Worm (Caenorhabditis elegans) whole organism, late embryonic: ENCODE measurements around the gene F16H6.3.

ENCODE experiments used
- C08G9.2 ChIP-seq: sonication (generic microtip); optimal IDR thresholded peaks from 2 replicates; lab custom pipeline; 2016; ENCODE audit warnings: mild to moderate bottlenecking, missing genetic modification characterization, moderate library complexity, missing compliant biosample characterization
- K02D7.2 ChIP-seq: sonication (generic microtip); optimal IDR thresholded peaks from 2 replicates; lab custom pipeline; 2017; ENCODE audit warnings: mild to moderate bottlenecking, missing genetic modification characterization, missing compliant biosample characterization
- T23F11.4 ChIP-seq: fragments of 200-800 bp; sonication (Bioruptor generic); optimal IDR thresholded peaks from 2 replicates; lab custom pipeline; 2018; ENCODE audit warnings: mild to moderate bottlenecking, missing genetic modification characterization, missing compliant biosample characterization
- Y22D7AL.16 ChIP-seq: sonication (generic microtip); optimal IDR thresholded peaks from 2 replicates; lab custom pipeline; 2016; ENCODE audit warnings: missing genetic modification characterization, missing compliant biosample characterization
- ahr-1 ChIP-seq: sonication (generic microtip); optimal IDR thresholded peaks from 2 replicates; lab custom pipeline; 2016; ENCODE audit warnings: missing genetic modification characterization, missing compliant biosample characterization
- ama-1 ChIP-seq: fragments of 150-350 bp; optimal IDR thresholded peaks from 2 replicates; lab custom pipeline; 2014
- ceh-18 ChIP-seq: sonication (generic microtip); optimal IDR thresholded peaks from 2 replicates; lab custom pipeline; 2016; ENCODE audit warnings: missing genetic modification characterization, missing compliant biosample characterization
- ceh-22 ChIP-seq: sonication (generic microtip); optimal IDR thresholded peaks from 2 replicates; lab custom pipeline; 2017; ENCODE audit warnings: missing biosample characterization, missing genetic modification characterization
- ceh-24 ChIP-seq: sonication (generic microtip); optimal IDR thresholded peaks from 2 replicates; lab custom pipeline; 2016; ENCODE audit warnings: mild to moderate bottlenecking, missing genetic modification characterization, missing compliant biosample characterization
- ceh-30 ChIP-seq: fragments of 150-350 bp; optimal IDR thresholded peaks from 2 replicates; lab custom pipeline; 2014; ENCODE audit warnings: missing biosample characterization, missing genetic modification characterization
- ceh-31 ChIP-seq: sonication (generic microtip); optimal IDR thresholded peaks from 2 replicates; lab custom pipeline; 2016; ENCODE audit warnings: missing genetic modification characterization, missing compliant biosample characterization
- ceh-34 ChIP-seq: sonication (generic microtip); optimal IDR thresholded peaks from 2 replicates; lab custom pipeline; 2016; ENCODE audit warnings: mild to moderate bottlenecking, missing genetic modification characterization, missing compliant biosample characterization
- ceh-45 ChIP-seq: fragments of 200-800 bp; sonication (Bioruptor generic); IDR thresholded peaks from 2 replicates; pipeline ENCODE4 v1.3.6; 2022; ENCODE audit warnings: missing genetic modification reagents, missing genetic modification characterization, missing compliant biosample characterization
- ceh-48 ChIP-seq: sonication (generic microtip); optimal IDR thresholded peaks from 2 replicates; lab custom pipeline; 2016; ENCODE audit warnings: missing genetic modification characterization, inconsistent platforms, missing compliant biosample characterization
- ceh-6 ChIP-seq: fragments of 200-800 bp; sonication (Bioruptor generic); optimal IDR thresholded peaks from 2 replicates; lab custom pipeline; 2018; ENCODE audit warnings: mild to moderate bottlenecking, missing genetic modification characterization, missing compliant biosample characterization
- dmd-4 ChIP-seq: sonication (generic microtip); optimal IDR thresholded peaks from 2 replicates; lab custom pipeline; 2016; ENCODE audit warnings: borderline replicate concordance, missing genetic modification characterization, missing compliant biosample characterization
- elt-2 ChIP-seq: sonication (generic microtip); optimal IDR thresholded peaks from 2 replicates; lab custom pipeline; 2016; ENCODE audit warnings: missing genetic modification reagents, missing genetic modification characterization, missing compliant biosample characterization
- eyg-1 ChIP-seq: sonication (generic microtip); optimal IDR thresholded peaks from 2 replicates; lab custom pipeline; 2016; ENCODE audit warnings: missing genotype, missing genetic modification characterization, missing compliant biosample characterization
- fkh-10 ChIP-seq: fragments of 150-350 bp; optimal IDR thresholded peaks from 2 replicates; lab custom pipeline; 2014; ENCODE audit warnings: missing biosample characterization, missing genetic modification reagents, missing genetic modification characterization
- fkh-6 ChIP-seq: sonication (generic microtip); optimal IDR thresholded peaks from 2 replicates; lab custom pipeline; 2016; ENCODE audit warnings: missing genetic modification characterization, missing compliant biosample characterization
- nfya-1 ChIP-seq: sonication (generic microtip); optimal IDR thresholded peaks from 2 replicates; lab custom pipeline; 2017; ENCODE audit warnings: missing genetic modification characterization, mild to moderate bottlenecking, missing compliant biosample characterization, antibody characterized with exemption, moderate library complexity
- nhr-232 ChIP-seq: sonication (generic microtip); optimal IDR thresholded peaks from 2 replicates; lab custom pipeline; 2016; ENCODE audit warnings: missing genetic modification characterization, missing compliant biosample characterization
- npax-4 ChIP-seq: sonication (generic microtip); optimal IDR thresholded peaks from 2 replicates; lab custom pipeline; 2016; ENCODE audit warnings: missing genetic modification characterization, missing compliant biosample characterization
- pag-3 ChIP-seq: sonication (generic microtip); optimal IDR thresholded peaks from 2 replicates; lab custom pipeline; 2016; ENCODE audit warnings: missing compliant biosample characterization, missing genetic modification characterization, borderline replicate concordance
- pat-9 ChIP-seq: fragments of 200-800 bp; sonication (Bioruptor generic); optimal IDR thresholded peaks from 2 replicates; lab custom pipeline; 2018; ENCODE audit warnings: mild to moderate bottlenecking, missing genetic modification characterization, moderate library complexity, missing compliant biosample characterization
- pax-1 ChIP-seq: fragments of 150-350 bp; optimal IDR thresholded peaks from 2 replicates; lab custom pipeline; 2014; ENCODE audit warnings: missing biosample characterization, missing genetic modification characterization
- pha-2 ChIP-seq: sonication (generic microtip); optimal IDR thresholded peaks from 2 replicates; lab custom pipeline; 2017; ENCODE audit warnings: mild to moderate bottlenecking, missing genetic modification characterization, missing compliant biosample characterization
- ref-2 ChIP-seq: sonication (generic microtip); optimal IDR thresholded peaks from 2 replicates; lab custom pipeline; 2016; ENCODE audit warnings: missing genetic modification characterization, missing compliant biosample characterization
- sox-4 ChIP-seq: sonication (generic microtip); optimal IDR thresholded peaks from 2 replicates; lab custom pipeline; 2017; ENCODE audit warnings: mild to moderate bottlenecking, missing genetic modification characterization, inconsistent platforms, missing compliant biosample characterization
- tbx-7 ChIP-seq: sonication (generic microtip); optimal IDR thresholded peaks from 2 replicates; lab custom pipeline; 2016; ENCODE audit warnings: missing genotype, missing genetic modification characterization, missing compliant biosample characterization
- unc-3 ChIP-seq, 2 experiments: fragments of 200-800 bp in 1 of 2; sonication (Bioruptor generic) in 1 of 2; sonication (generic microtip) in 1 of 2; conservative IDR thresholded peaks in 1 of 2; optimal IDR thresholded peaks in 1 of 2; 2 replicates each; pipeline versions ENCODE4 v1.3.6 to Lab custom; 2016 to 2022; ENCODE audit warnings: missing compliant biosample characterization in 2 of 2, missing genetic modification characterization in 2 of 2, missing genetic modification reagents in 1 of 2
- ztf-16 ChIP-seq: sonication (generic microtip); optimal IDR thresholded peaks from 2 replicates; lab custom pipeline; 2017; ENCODE audit warnings: missing genetic modification characterization, missing compliant biosample characterization

F16H6.3 gene

ce11 chrV:18161228-18161627 is 33.9 kb upstream of the F16H6.3 start, which contains the start of gene C14A6.13:
Gene C14A6.13, minus strand, starts transcription at chrV:18161328.
- TF ChIP-seq ceh-34 (tag; lab: Kevin White, UChicago), result no peak
- no peak for TF ChIP-seq ztf-16

DNA sequence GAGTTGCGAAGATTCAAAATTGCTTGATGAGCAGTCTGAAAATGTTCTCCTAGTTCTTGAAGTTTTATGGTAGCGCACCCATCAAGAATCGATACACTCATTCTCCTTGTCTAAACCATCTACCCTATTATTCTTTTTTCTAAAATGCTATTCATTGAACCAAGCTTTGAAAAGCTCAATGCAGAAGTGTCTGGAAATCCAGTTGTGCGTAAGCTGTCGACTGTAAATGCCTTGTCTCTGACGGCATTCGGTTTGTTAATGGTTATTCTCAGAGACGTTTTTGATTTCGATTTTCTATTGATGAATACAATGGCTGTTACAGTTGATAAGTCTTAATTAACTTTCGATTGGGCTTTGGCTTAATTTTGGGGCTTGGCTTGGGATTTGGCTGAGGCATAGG is 32.5 kb upstream of the F16H6.3 start, which contains the start of gene C14A6.12:
Gene C14A6.12, minus strand, starts transcription at position 101 of the 400 bp plus-strand sequence.
- TF ChIP-seq unc-3 (GFP tag; conservative IDR thresholded peaks at IDR 0.05; lab: Robert Waterston, UW) (no peak), unc-3 (tag; optimal IDR thresholded peaks at IDR 0.05; lab: Kevin White, UChicago) (no peak), nfya-1 (tag; lab: Kevin White, UChicago) (no peak), pha-2 (no peak), pax-1 (tag; lab: Kevin White, UChicago) (no peak), ama-1 (lab: Kevin White, UChicago) (no peak), elt-2 (tag; lab: Kevin White, UChicago) (no peak), eyg-1 (tag; lab: Kevin White, UChicago) (no peak), tbx-7 (tag; lab: Kevin White, UChicago) (no peak), ceh-24 (tag; lab: Kevin White, UChicago) (no peak), C08G9.2 (no peak), nhr-232 (no peak), ceh-31 (tag; lab: Kevin White, UChicago) (no peak), npax-4 (tag; lab: Kevin White, UChicago) (no peak), fkh-10 (GFP tag; lab: Kevin White, UChicago) (no peak)

- TF ChIP-seq Y22D7AL.16 (tag; lab: Kevin White, UChicago), result no peak
- no peak for TF ChIP-seq fkh-6
Observed at ce11 chrV:18163434-18163833, 31.7 kb upstream of the F16H6.3 start.

DNA sequence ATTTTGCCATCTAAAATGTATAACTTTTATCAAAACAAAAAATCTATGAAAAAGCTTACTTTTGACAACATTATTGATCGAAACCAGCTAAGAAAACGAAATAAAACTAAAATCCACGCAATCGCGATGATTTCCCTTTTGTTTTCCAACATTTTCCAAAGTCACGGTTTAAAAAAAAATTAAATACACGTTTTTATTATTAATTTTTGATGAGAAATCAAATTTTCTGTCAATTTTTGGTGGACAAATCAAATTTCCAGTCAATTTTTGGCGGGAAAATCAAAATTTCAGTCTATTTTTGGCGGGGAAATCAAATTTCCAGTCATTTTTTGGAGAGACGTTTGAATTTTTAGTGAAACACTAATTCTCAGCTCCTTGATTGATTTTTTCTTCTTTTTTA is 30.3 kb upstream of the F16H6.3 start, which contains the start of gene C14A6.5:
Gene C14A6.5, minus strand, starts transcription at position 101 of the 400 bp plus-strand sequence.
- no peak for TF ChIP-seq ceh-30
- TF ChIP-seq T23F11.4 (GFP tag; lab: Kevin White, UChicago), result no peak
- TF ChIP-seq ceh-22 (tag; lab: Kevin White, UChicago), result no peak
- TF ChIP-seq ceh-6 (GFP tag; lab: Kevin White, UChicago), result no peak
- TF ChIP-seq dmd-4 (tag; lab: Kevin White, UChicago), result no peak
- TF ChIP-seq ztf-16, result no peak
- no peak for TF ChIP-seq ref-2 (tag; lab: Kevin White, UChicago)
- no peak for TF ChIP-seq Y22D7AL.16 (tag; lab: Kevin White, UChicago)
- no peak for TF ChIP-seq sox-4 (tag; lab: Kevin White, UChicago)
- no peak for TF ChIP-seq K02D7.2 (tag; lab: Kevin White, UChicago)
- TF ChIP-seq ceh-31 (tag; lab: Kevin White, UChicago), result no peak
- TF ChIP-seq pag-3 (tag; lab: Kevin White, UChicago), result no peak

DNA sequence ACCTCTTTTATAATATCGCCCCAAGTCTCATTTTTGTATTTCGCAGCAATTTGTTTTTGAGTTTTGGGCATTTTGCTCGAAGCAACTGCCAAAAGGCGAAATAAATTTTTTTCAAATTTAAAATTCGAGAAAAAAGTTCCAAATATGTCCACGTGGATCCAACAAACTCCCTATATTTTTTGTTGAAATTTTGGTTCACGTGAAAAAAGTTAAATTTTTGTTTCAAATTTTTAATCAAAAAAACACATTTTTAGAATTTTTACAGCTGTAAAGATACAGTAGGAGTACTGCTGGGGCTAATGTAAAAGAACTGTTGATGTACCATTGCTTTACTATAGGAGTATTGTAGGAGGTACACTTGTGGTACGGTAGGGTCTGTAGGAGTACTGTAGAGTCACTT is 27.9 kb upstream of the F16H6.3 start, which contains the start of gene C14A6.6:
Gene C14A6.6, minus strand, starts transcription at position 101 of the 400 bp plus-strand sequence.
- no peak for TF ChIP-seq pag-3 (tag; lab: Kevin White, UChicago)
- TF ChIP-seq ceh-45 (GFP tag; lab: Robert Waterston, UW), result no peak
- TF ChIP-seq ceh-18 (tag; lab: Kevin White, UChicago), result no peak

ce11 chrV:18168266-18168665 is 26.8 kb upstream of the F16H6.3 start, which contains the start of gene C14A6.7:
Gene C14A6.7, minus strand, starts transcription at chrV:18168366.
- TF ChIP-seq ahr-1 (tag; lab: Kevin White, UChicago) (no peak), pat-9 (tag; lab: Kevin White, UChicago) (no peak), ceh-48 (tag; lab: Kevin White, UChicago) (no peak)
- TF ChIP-seq, all 69 proteins: peak for 0
